Worm (Caenorhabditis elegans) whole organism, L1 larva: ENCODE results near the gene col-78.
A peak's percentile ranks its signal among the peaks of the same experiment; 100 is the strongest.

ENCODE experiments used
- C16A3.4 ChIP-seq: fragments of 150-350 bp; optimal IDR thresholded peaks from 2 replicates; lab custom pipeline; 2014; ENCODE audit warnings: missing biosample characterization, missing genetic modification characterization
- C34B4.2 ChIP-seq: sonication (generic microtip); optimal IDR thresholded peaks from 2 replicates; lab custom pipeline; 2017; ENCODE audit warnings: mild to moderate bottlenecking, missing genetic modification characterization, missing compliant biosample characterization
- F16B12.6 ChIP-seq: fragments of 150-350 bp; optimal IDR thresholded peaks from 2 replicates; lab custom pipeline; 2014; ENCODE audit warnings: missing biosample characterization, missing genetic modification characterization
- Y116A8C.19 ChIP-seq: sonication (generic microtip); optimal IDR thresholded peaks from 2 replicates; lab custom pipeline; 2016; ENCODE audit warnings: missing compliant biosample characterization, missing genetic modification characterization, borderline replicate concordance
- aly-2 ChIP-seq: fragments of 150-350 bp; optimal IDR thresholded peaks from 2 replicates; lab custom pipeline; 2014; ENCODE audit warnings: missing biosample characterization, missing genetic modification characterization
- ama-1 ChIP-seq: fragments of 150-350 bp; optimal IDR thresholded peaks from 2 replicates; lab custom pipeline; 2014
- blmp-1 ChIP-seq: fragments of 150-350 bp; optimal IDR thresholded peaks from 2 replicates; lab custom pipeline; 2014; ENCODE audit warnings: missing biosample characterization, missing genetic modification characterization
- ceh-63 ChIP-seq: fragments of 200-800 bp; sonication (Bioruptor generic); optimal IDR thresholded peaks from 2 replicates; lab custom pipeline; 2018; ENCODE audit warnings: mild to moderate bottlenecking, missing genetic modification characterization, missing compliant biosample characterization
- ceh-8 ChIP-seq: fragments of 200-800 bp; sonication (Bioruptor generic); optimal IDR thresholded peaks from 2 replicates; lab custom pipeline; 2018; ENCODE audit warnings: mild to moderate bottlenecking, missing genetic modification characterization, moderate library complexity, missing compliant biosample characterization
- ceh-82 ChIP-seq, 3 experiments: fragments of 150-350 bp in 1 of 3; sonication (generic microtip) in 2 of 3; optimal IDR thresholded peaks; 2 replicates each; lab custom pipeline; 2014 to 2017; ENCODE audit warnings: missing biosample characterization in 3 of 3, missing genetic modification characterization in 3 of 3
- ceh-90 ChIP-seq: sonication (generic microtip); optimal IDR thresholded peaks from 2 replicates; lab custom pipeline; 2016; ENCODE audit warnings: missing genetic modification characterization, missing compliant biosample characterization
- ces-1 ChIP-seq: fragments of 150-350 bp; optimal IDR thresholded peaks from 2 replicates; lab custom pipeline; 2014; ENCODE audit warnings: missing biosample characterization, missing genetic modification reagents, missing genetic modification characterization
- dpl-1 ChIP-seq, 3 experiments: fragments of 150-350 bp in 2 of 3; sonication (generic microtip) in 1 of 3; optimal IDR thresholded peaks; 2 replicates each; lab custom pipeline; 2014 to 2017; ENCODE audit warnings: missing biosample characterization in 3 of 3, missing genetic modification characterization in 3 of 3, missing genetic modification reagents in 3 of 3
- efl-1 ChIP-seq, 4 experiments: fragments of 150-350 bp; optimal IDR thresholded peaks in 3 of 4; peaks in 1 of 4; 1 replicate in 1 of 4; 2 replicates in 3 of 4; lab custom pipeline; 2014; ENCODE audit warnings: missing biosample characterization in 2 of 4, missing genetic modification characterization in 2 of 4, missing genetic modification reagents in 2 of 4
- efl-3 ChIP-seq: fragments of 200-800 bp; sonication (Bioruptor generic); optimal IDR thresholded peaks from 2 replicates; lab custom pipeline; 2018; ENCODE audit warnings: mild to moderate bottlenecking, missing genetic modification characterization, missing compliant biosample characterization
- egl-13 ChIP-seq: sonication (generic microtip); optimal IDR thresholded peaks from 2 replicates; lab custom pipeline; 2016; ENCODE audit warnings: missing genotype, missing genetic modification reagents, missing genetic modification characterization, missing compliant biosample characterization
- egl-27 ChIP-seq, 2 experiments: fragments of 150-350 bp in 1 of 2; sonication (generic microtip); optimal IDR thresholded peaks; 3 replicates each; lab custom pipeline; 2017 to 2018; ENCODE audit warnings: missing biosample characterization in 2 of 2, missing genetic modification characterization in 2 of 2, missing genetic modification reagents in 2 of 2
- elt-2 ChIP-seq: sonication (generic microtip); optimal IDR thresholded peaks from 2 replicates; lab custom pipeline; 2016; ENCODE audit warnings: missing genetic modification characterization, mild to moderate bottlenecking, inconsistent platforms, missing compliant biosample characterization, missing genetic modification reagents
- fkh-10 ChIP-seq: sonication (generic microtip); optimal IDR thresholded peaks from 2 replicates; lab custom pipeline; 2017; ENCODE audit warnings: missing biosample characterization, missing genetic modification reagents, missing genetic modification characterization
- fkh-8 ChIP-seq: sonication (generic microtip); optimal IDR thresholded peaks from 2 replicates; lab custom pipeline; 2016; ENCODE audit warnings: mild to moderate bottlenecking, missing genetic modification characterization, missing compliant biosample characterization
- fos-1 ChIP-seq: fragments of 150-350 bp; optimal IDR thresholded peaks from 2 replicates; lab custom pipeline; 2014; ENCODE audit warnings: missing biosample characterization, missing genetic modification characterization
- grh-1 ChIP-seq: fragments of 200-800 bp; sonication (Bioruptor generic); IDR thresholded peaks from 2 replicates; pipeline ENCODE4 v1.3.6; 2022; ENCODE audit warnings: missing genetic modification reagents, missing genetic modification characterization, missing compliant biosample characterization
- hlh-4 ChIP-seq: sonication (generic microtip); optimal IDR thresholded peaks from 2 replicates; lab custom pipeline; 2016; ENCODE audit warnings: mild to moderate bottlenecking, missing genetic modification characterization, missing compliant biosample characterization
- irx-1 ChIP-seq: sonication (generic microtip); optimal IDR thresholded peaks from 2 replicates; lab custom pipeline; 2016; ENCODE audit warnings: missing genetic modification characterization, missing compliant biosample characterization
- isw-1 ChIP-seq: fragments of 200-800 bp; sonication (Bioruptor generic); IDR thresholded peaks from 2 replicates; pipeline ENCODE4 v1.3.6; 2022; ENCODE audit warnings: missing genetic modification characterization, missing compliant biosample characterization
- lin-14 ChIP-seq: fragments of 200-800 bp; sonication (Bioruptor generic); optimal IDR thresholded peaks from 2 replicates; lab custom pipeline; 2018; ENCODE audit warnings: mild to moderate bottlenecking, missing genetic modification characterization, moderate library complexity, missing compliant biosample characterization
- lin-15B ChIP-seq: fragments of 150-350 bp; sonication (generic microtip); optimal IDR thresholded peaks from 3 replicates; lab custom pipeline; 2014; ENCODE audit warnings: missing biosample characterization, missing genetic modification characterization
- lin-35 ChIP-seq, 2 experiments: fragments of 150-350 bp; optimal IDR thresholded peaks; 2 replicates each; lab custom pipeline; 2014; ENCODE audit warnings: missing biosample characterization in 2 of 2, missing genetic modification characterization in 2 of 2, missing genetic modification reagents in 2 of 2
- mef-2 ChIP-seq: fragments of 150-350 bp; optimal IDR thresholded peaks from 2 replicates; lab custom pipeline; 2014; ENCODE audit warnings: missing biosample characterization, missing genetic modification characterization
- mep-1 ChIP-seq: fragments of 150-350 bp; optimal IDR thresholded peaks from 2 replicates; lab custom pipeline; 2014; ENCODE audit warnings: missing biosample characterization, missing genetic modification characterization
- nhr-11 ChIP-seq: fragments of 150-350 bp; optimal IDR thresholded peaks from 2 replicates; lab custom pipeline; 2014; ENCODE audit warnings: missing biosample characterization, missing genetic modification characterization
- nhr-237 ChIP-seq: fragments of 150-350 bp; optimal IDR thresholded peaks from 2 replicates; lab custom pipeline; 2014; ENCODE audit warnings: missing biosample characterization, missing genetic modification characterization
- nhr-28 ChIP-seq: fragments of 150-350 bp; optimal IDR thresholded peaks from 2 replicates; lab custom pipeline; 2014; ENCODE audit warnings: missing biosample characterization, missing genetic modification characterization
- nhr-71 ChIP-seq: sonication (generic microtip); optimal IDR thresholded peaks from 2 replicates; lab custom pipeline; 2016; ENCODE audit warnings: mild to moderate bottlenecking, missing genetic modification characterization, moderate library complexity, missing compliant biosample characterization
- nhr-84 ChIP-seq: sonication (generic microtip); optimal IDR thresholded peaks from 2 replicates; lab custom pipeline; 2017; ENCODE audit warnings: missing biosample characterization, missing genetic modification characterization
- nhr-85 ChIP-seq: sonication (generic microtip); peaks from one replicate; lab custom pipeline; 2016; ENCODE audit warnings: missing genetic modification characterization, inconsistent platforms, missing compliant biosample characterization
- nhr-90 ChIP-seq: sonication (generic microtip); optimal IDR thresholded peaks from 2 replicates; lab custom pipeline; 2016; ENCODE audit warnings: mild to moderate bottlenecking, missing genetic modification characterization, missing compliant biosample characterization; ENCODE audit not compliant: poor library complexity
- pax-3 ChIP-seq: fragments of 200-800 bp; sonication (Bioruptor generic); optimal IDR thresholded peaks from 2 replicates; lab custom pipeline; 2018; ENCODE audit warnings: mild to moderate bottlenecking, missing genetic modification characterization, moderate library complexity, missing compliant biosample characterization
- rnt-1 ChIP-seq: sonication (generic microtip); optimal IDR thresholded peaks from 2 replicates; lab custom pipeline; 2016; ENCODE audit warnings: mild to moderate bottlenecking, missing genetic modification characterization, moderate library complexity, missing compliant biosample characterization
- skn-1 ChIP-seq: fragments of 150-350 bp; optimal IDR thresholded peaks from 2 replicates; lab custom pipeline; 2014; ENCODE audit warnings: missing biosample characterization, missing genetic modification characterization
- snpc-4 ChIP-seq: fragments of 150-350 bp; optimal IDR thresholded peaks from 2 replicates; lab custom pipeline; 2014; ENCODE audit warnings: missing biosample characterization, missing genetic modification characterization
- sox-4 ChIP-seq: sonication (generic microtip); optimal IDR thresholded peaks from 2 replicates; lab custom pipeline; 2016; ENCODE audit warnings: missing genetic modification characterization, missing compliant biosample characterization
- swsn-7 ChIP-seq: sonication (generic microtip); optimal IDR thresholded peaks from 2 replicates; lab custom pipeline; 2016; ENCODE audit warnings: missing genetic modification characterization, missing compliant biosample characterization
- unc-86 ChIP-seq: sonication (generic microtip); optimal IDR thresholded peaks from 2 replicates; lab custom pipeline; 2016; ENCODE audit warnings: missing genetic modification characterization, missing compliant biosample characterization
- unc-98 ChIP-seq: fragments of 200-800 bp; sonication (Bioruptor generic); IDR thresholded peaks from 2 replicates; pipeline ENCODE4 v1.3.6; 2022; ENCODE audit warnings: missing genetic modification characterization, missing compliant biosample characterization
- vab-15 ChIP-seq: sonication (generic microtip); optimal IDR thresholded peaks from 2 replicates; lab custom pipeline; 2017; ENCODE audit warnings: missing genotype, mild to moderate bottlenecking, missing genetic modification characterization, missing compliant biosample characterization
- xbp-1 ChIP-seq: sonication (generic microtip); optimal IDR thresholded peaks from 2 replicates; lab custom pipeline; 2016; ENCODE audit warnings: missing genetic modification characterization, missing compliant biosample characterization
- zag-1 ChIP-seq: fragments of 150-350 bp; optimal IDR thresholded peaks from 2 replicates; lab custom pipeline; 2014; ENCODE audit warnings: missing biosample characterization, missing genetic modification characterization

Gene col-78

DNA sequence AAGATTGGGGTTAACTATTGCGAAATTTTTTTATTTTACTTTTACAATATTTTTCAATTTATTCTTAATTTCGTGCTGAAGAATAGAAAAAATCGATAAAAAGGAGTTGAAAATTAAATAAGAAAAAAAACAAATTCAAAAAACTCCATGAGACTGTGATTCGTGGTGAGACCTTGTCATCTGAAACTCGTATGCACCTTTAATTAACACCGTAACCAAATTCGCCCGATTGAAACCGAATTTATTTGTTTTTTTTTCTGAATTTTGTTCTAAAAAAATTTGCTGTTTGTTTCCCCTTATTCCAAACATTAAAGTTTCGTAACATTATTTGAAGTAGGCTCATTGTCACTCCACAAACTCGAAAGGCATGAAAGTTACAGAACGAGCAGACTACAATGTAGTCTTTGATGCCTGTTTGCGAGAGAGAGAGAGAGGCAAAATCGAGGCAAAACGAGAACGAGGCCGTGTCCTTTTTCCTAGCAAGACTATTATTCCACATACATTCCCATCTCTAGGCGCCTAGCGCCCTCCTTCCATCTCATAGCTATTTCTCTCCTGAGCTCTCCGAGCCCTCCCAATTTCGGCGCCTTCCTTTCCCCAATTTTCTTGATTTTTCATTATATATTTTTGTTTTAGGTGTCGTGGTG is 43.3 kb upstream of the col-78 start, which contains the start of gene T24H10.4 (continued):
- TF ChIP-seq Y116A8C.19 (tag; lab: Kevin White, UChicago) (no peak), mep-1 (tag; lab: Kevin White, UChicago) (no peak), elt-2 (tag; lab: Kevin White, UChicago) (no peak), egl-27 (tag; optimal IDR thresholded peaks at IDR 0.05; lab: Kevin White, UChicago) (no peak), ceh-63 (GFP tag; lab: Kevin White, UChicago) (no peak), fkh-8 (no peak), isw-1 (GFP tag; lab: Robert Waterston, UW) (no peak), dpl-1 (GFP tag; optimal IDR thresholded peaks at IDR 0.05; lab: Kevin White, UChicago) (no peak), xbp-1 (tag; lab: Kevin White, UChicago) (no peak), unc-98 (GFP tag; lab: Robert Waterston, UW) (no peak), nhr-90 (tag; lab: Kevin White, UChicago) (no peak), mef-2 (tag; lab: Kevin White, UChicago) (no peak), blmp-1 (tag; lab: Kevin White, UChicago) (no peak), hlh-4 (tag; lab: Kevin White, UChicago) (no peak), nhr-11 (tag; lab: Kevin White, UChicago) (no peak), zag-1 (no peak), C34B4.2 (no peak), nhr-237 (tag; lab: Kevin White, UChicago) (no peak), snpc-4 (tag; lab: Kevin White, UChicago) (no peak), nhr-84 (tag; lab: Kevin White, UChicago) (no peak), skn-1 (tag; lab: Kevin White, UChicago) (no peak)

DNA sequence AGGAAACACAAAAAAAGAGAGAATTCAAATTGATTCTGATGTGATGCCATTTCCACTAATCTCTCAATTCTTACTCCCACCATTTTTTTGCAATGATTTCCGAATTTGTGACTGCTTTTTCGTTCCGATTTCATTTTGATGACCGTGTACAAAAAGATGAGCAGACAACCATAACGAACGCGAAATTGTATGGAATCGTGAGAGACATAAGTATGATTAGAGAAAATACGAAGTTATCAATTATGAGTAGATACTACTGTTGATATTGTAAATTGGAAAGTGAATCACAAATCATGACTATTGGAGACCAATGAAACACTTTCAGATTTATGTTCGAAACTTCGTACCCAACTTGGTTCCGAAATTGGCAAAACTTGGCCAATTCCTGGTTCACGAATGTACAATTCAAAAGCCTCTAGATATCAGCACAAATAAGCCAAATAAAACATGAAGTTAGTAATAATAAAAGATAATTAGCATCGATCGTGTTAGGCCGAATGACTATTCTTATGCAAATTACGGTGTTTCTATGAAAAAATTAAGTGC is 40.8 kb upstream of the col-78 start:
- no peak for TF ChIP-seq lin-35 (GFP tag; optimal IDR thresholded peaks at IDR 0.05; lab: Kevin White, UChicago)
- no peak for TF ChIP-seq C16A3.4 (tag; lab: Kevin White, UChicago)
- TF ChIP-seq nhr-71 (tag; lab: Kevin White, UChicago): peak; percentile 27
- TF ChIP-seq lin-14 (GFP tag; lab: Kevin White, UChicago): peak; percentile 29

ce11 chrII:9112851-9113250 is 39.5 kb upstream of the col-78 start, which contains the start of gene jun-1:
TSS of gene jun-1 (plus strand) at chrII:9113157.
- TF ChIP-seq ceh-90 (no peak), fos-1 (peak; percentile 100), irx-1 (tag; lab: Kevin White, UChicago) (peak; percentile 74), Y116A8C.19 (tag; lab: Kevin White, UChicago) (no peak), egl-13 (tag; lab: Kevin White, UChicago) (peak; percentile 14), lin-15B (tag; lab: Kevin White, UChicago) (peak; percentile 37), sox-4 (tag; lab: Kevin White, UChicago) (no peak), blmp-1 (tag; lab: Kevin White, UChicago) (peak; percentile 76), nhr-85 (tag; lab: Kevin White, UChicago) (peak; percentile 98), fkh-10 (GFP tag; lab: Kevin White, UChicago) (peak; percentile 49), ceh-8 (GFP tag; lab: Kevin White, UChicago) (no peak), vab-15 (tag; lab: Kevin White, UChicago) (no peak), xbp-1 (tag; lab: Kevin White, UChicago) (peak; percentile 65), pax-3 (peak; percentile 48), F16B12.6 (tag; lab: Kevin White, UChicago) (no peak), ces-1 (no peak), aly-2 (peak; percentile 71), swsn-7 (peak; percentile 86), ama-1 (lab: Kevin White, UChicago) (no peak), rnt-1 (peak; percentile 65), unc-86 (tag; lab: Kevin White, UChicago) (peak; percentile 53), grh-1 (GFP tag; lab: Robert Waterston, UW) (peak; percentile 83), nhr-28 (tag; lab: Kevin White, UChicago) (peak; percentile 68), mef-2 (tag; lab: Kevin White, UChicago) (no peak), nhr-90 (tag; lab: Kevin White, UChicago) (peak; percentile 80), efl-1 (optimal IDR thresholded peaks at IDR 0.05; lab: Kevin White, UChicago) (peak; percentile 82 to 90), efl-1 (GFP tag; optimal IDR thresholded peaks at IDR 0.05 in 1 of 2; lab: Kevin White, UChicago) (peak; percentile 59 to 95), nhr-84 (tag; lab: Kevin White, UChicago) (no peak), efl-3 (GFP tag; lab: Kevin White, UChicago) (no peak), ceh-82 (tag; optimal IDR thresholded peaks at IDR 0.05; lab: Kevin White, UChicago) (peak; percentile 58 to 84 (median 61))
